Worm (Caenorhabditis elegans) whole organism, early embryonic: ENCODE results near the gene jnk-1.

ENCODE experiments used
- ama-1 ChIP-seq: fragments of 150-350 bp; optimal IDR thresholded peaks from 2 replicates; lab custom pipeline; 2014
- ceh-13 ChIP-seq: fragments of 200-800 bp; sonication (Bioruptor generic); optimal IDR thresholded peaks from 2 replicates; lab custom pipeline; 2018; ENCODE audit warnings: mild to moderate bottlenecking, missing genetic modification characterization, missing compliant biosample characterization
- sea-1 ChIP-seq: fragments of 200-800 bp; sonication (Bioruptor generic); conservative IDR thresholded peaks from 2 replicates; pipeline ENCODE4 v1.3.6; 2022; ENCODE audit warnings: missing genetic modification characterization, missing compliant biosample characterization
- tbx-37 ChIP-seq: fragments of 200-800 bp; sonication (Bioruptor generic); conservative IDR thresholded peaks from 2 replicates; pipeline ENCODE4 v1.3.6; 2022; ENCODE audit warnings: missing genetic modification reagents, missing genetic modification characterization, missing compliant biosample characterization

- TF ChIP-seq ama-1 (lab: Kevin White, UChicago) (no peak), ceh-13 (no peak), sea-1 (GFP tag; lab: Robert Waterston, UW) (no peak), tbx-37 (no peak)
Observed at ce11 chrIV:6965192-6965591, 7.8 kb downstream of the jnk-1 start, which contains the start of gene ZK381.2.
